Worm (Caenorhabditis elegans) whole organism, L4 larva: ENCODE results near the gene F11A5.9.

ENCODE experiments used
- egl-27 ChIP-seq: sonication (generic microtip); optimal IDR thresholded peaks from 3 replicates; lab custom pipeline; 2017; ENCODE audit warnings: missing biosample characterization, missing genetic modification reagents, missing genetic modification characterization
- hlh-11 ChIP-seq: fragments of 200-800 bp; sonication (Bioruptor generic); optimal IDR thresholded peaks from 2 replicates; lab custom pipeline; 2018; ENCODE audit warnings: mild to moderate bottlenecking, missing genetic modification characterization, missing compliant biosample characterization

- TF ChIP-seq hlh-11 (tag; lab: Kevin White, UChicago) (no peak), egl-27 (tag; lab: Kevin White, UChicago) (no peak)
These were observed 38.9 kb upstream of the F11A5.9 start, which contains the start of gene cyp-33D1 for ce11 chrV:16175757-16176156.
